Fruit fly (Drosophila melanogaster) whole organism: Measurements from ENCODE around the gene CG31278.

Experiments
- CG8478 ChIP-seq: fragments of >200 bp; optimal IDR thresholded peaks from 2 replicates; lab custom pipeline; 2018; ENCODE audit warnings: inconsistent platforms
- EcR ChIP-seq, 2 experiments: fragments of >200 bp; optimal IDR thresholded peaks; 2 replicates each; lab custom pipeline; 2017; ENCODE audit warnings: missing biosample characterization in 2 of 2, missing genetic modification characterization in 2 of 2, missing genetic modification reagents in 2 of 2

DNA sequence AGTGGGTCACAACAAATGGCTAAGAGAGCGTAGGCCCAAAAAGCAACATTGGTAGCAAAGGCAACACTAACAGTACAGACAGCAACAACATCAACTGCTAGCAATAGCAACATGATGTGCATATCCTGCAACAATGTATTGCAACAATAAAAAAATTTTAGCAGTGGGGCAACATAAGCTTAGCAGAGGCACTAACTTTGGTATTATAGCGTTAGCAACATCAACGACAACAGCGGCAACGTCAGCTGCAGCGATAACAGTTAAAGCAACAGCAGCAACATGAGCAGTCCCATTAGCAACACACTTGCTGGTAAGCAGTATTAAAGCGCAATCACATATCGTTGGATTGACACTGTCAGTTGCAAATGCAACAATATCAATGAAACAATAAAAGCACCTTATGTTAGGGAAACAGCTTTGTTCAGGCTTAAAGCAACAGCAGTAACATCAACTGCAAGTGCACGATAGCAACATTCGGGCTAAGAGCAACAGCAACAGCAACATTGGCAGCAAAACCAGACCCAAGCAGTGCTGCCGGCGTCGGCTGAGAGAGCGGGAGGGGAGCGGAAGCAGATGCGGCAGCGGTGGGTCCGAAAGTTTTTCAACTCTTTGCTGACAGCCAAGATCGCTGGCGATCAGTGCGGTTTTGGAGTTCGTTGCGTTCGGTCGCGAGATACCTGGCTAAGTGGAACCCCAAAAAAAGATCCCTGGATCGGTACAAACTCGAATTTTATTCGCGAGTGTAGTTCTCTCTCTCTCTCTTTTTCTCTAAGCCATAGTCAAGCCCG, 21.6 kb downstream of the CG31278 start, which contains the start of gene Skel:
- TF ChIP-seq CG8478 (lab: Kevin White, UChicago) (no peak), EcR (GFP tag; optimal IDR thresholded peaks at IDR 0.05; lab: Kevin White, UChicago) (no peak)
